Worm (Caenorhabditis elegans) whole organism, mixed stage, embryonic: ENCODE data around the gene F54F7.14.

Experiments
- ceh-43 ChIP-seq: fragments of 200-800 bp; sonication (Bioruptor generic); optimal IDR thresholded peaks from 2 replicates; lab custom pipeline; 2018; ENCODE audit warnings: mild to moderate bottlenecking, missing genetic modification characterization, moderate library complexity, missing compliant biosample characterization
- ces-1 ChIP-seq: fragments of 150-350 bp; optimal IDR thresholded peaks from 2 replicates; lab custom pipeline; 2014; ENCODE audit warnings: missing biosample characterization, missing genetic modification reagents, missing genetic modification characterization
- cnd-1 ChIP-seq: fragments of 200-800 bp; sonication (Bioruptor generic); optimal IDR thresholded peaks from 2 replicates; lab custom pipeline; 2018; ENCODE audit warnings: mild to moderate bottlenecking, missing genetic modification characterization, missing compliant biosample characterization
- elt-3 ChIP-seq: fragments of 150-350 bp; optimal IDR thresholded peaks from 2 replicates; lab custom pipeline; 2014; ENCODE audit warnings: missing biosample characterization, missing genetic modification characterization
- ham-2 ChIP-seq: fragments of 200-800 bp; sonication (Bioruptor generic); optimal IDR thresholded peaks from 2 replicates; lab custom pipeline; 2018; ENCODE audit warnings: mild to moderate bottlenecking, missing genetic modification characterization, missing compliant biosample characterization
- lin-13 ChIP-seq: fragments of 150-350 bp; optimal IDR thresholded peaks from 2 replicates; lab custom pipeline; 2014; ENCODE audit warnings: missing biosample characterization, missing genetic modification characterization
- nhr-12 ChIP-seq: fragments of 150-350 bp; optimal IDR thresholded peaks from 2 replicates; lab custom pipeline; 2014; ENCODE audit warnings: missing biosample characterization, missing genetic modification characterization
- nhr-237 ChIP-seq: fragments of 150-350 bp; optimal IDR thresholded peaks from 2 replicates; lab custom pipeline; 2014; ENCODE audit warnings: missing biosample characterization, missing genetic modification characterization
- nhr-76 ChIP-seq: sonication (generic microtip); optimal IDR thresholded peaks from 2 replicates; lab custom pipeline; 2017; ENCODE audit warnings: missing biosample characterization, missing genetic modification characterization
- pha-4 ChIP-seq: fragments of 150-350 bp; optimal IDR thresholded peaks from 2 replicates; lab custom pipeline; 2018; ENCODE audit warnings: missing biosample characterization, missing genetic modification reagents, missing genetic modification characterization
- unc-39 ChIP-seq: fragments of 150-350 bp; optimal IDR thresholded peaks from 2 replicates; lab custom pipeline; 2014; ENCODE audit warnings: missing biosample characterization, missing genetic modification characterization
- unc-62 ChIP-seq: fragments of 150-350 bp; optimal IDR thresholded peaks from 2 replicates; lab custom pipeline; 2014; ENCODE audit warnings: missing biosample characterization, missing genetic modification reagents, missing genetic modification characterization
- ztf-11 ChIP-seq: fragments of 150-350 bp; optimal IDR thresholded peaks from 2 replicates; lab custom pipeline; 2014; ENCODE audit warnings: missing biosample characterization, missing genetic modification characterization

DNA sequence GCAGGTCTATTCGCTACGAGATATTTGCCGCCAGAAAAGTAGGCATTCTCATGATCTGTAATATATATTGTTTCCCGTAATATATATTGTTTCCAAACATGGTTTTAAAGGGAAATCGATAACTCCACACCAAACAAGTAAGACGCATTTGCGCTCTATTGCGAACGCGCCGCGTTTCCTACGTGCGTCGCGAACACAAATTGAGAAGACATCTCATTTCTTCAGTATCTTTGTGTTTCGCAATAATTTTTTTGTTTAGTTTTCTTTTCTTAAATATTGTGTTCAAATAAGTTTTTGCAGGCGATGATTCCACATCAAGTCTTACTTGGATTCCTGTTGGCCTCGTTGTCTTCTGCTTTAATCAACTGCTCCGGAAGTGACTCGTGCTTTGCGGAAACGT is 14.4 kb downstream of the F54F7.14 start, which contains the start of gene F54F7.6:
- TF ChIP-seq ceh-43 (GFP tag; lab: Kevin White, UChicago) (no peak), ces-1 (GFP tag; lab: Kevin White, UChicago) (no peak), nhr-237 (tag; lab: Kevin White, UChicago) (no peak), cnd-1 (no peak), nhr-76 (no peak), lin-13 (tag; lab: Kevin White, UChicago) (no peak), ztf-11 (tag; lab: Kevin White, UChicago) (no peak), unc-39 (tag; lab: Kevin White, UChicago) (no peak), unc-62 (GFP tag; lab: Kevin White, UChicago) (no peak), elt-3 (tag; lab: Kevin White, UChicago) (no peak), pha-4 (tag; lab: Kevin White, UChicago) (no peak), nhr-12 (tag; lab: Kevin White, UChicago) (no peak), ham-2 (GFP tag; lab: Kevin White, UChicago) (no peak)
